Worm (Caenorhabditis elegans) whole organism, young adult: ENCODE data around the gene T28D6.7.

Experiments
- B0019.2 ChIP-seq: fragments of 200-800 bp; sonication (Bioruptor generic); conservative IDR thresholded peaks from 2 replicates; pipeline ENCODE4 v1.3.6; 2022; ENCODE audit warnings: missing genetic modification reagents, missing genetic modification characterization, missing compliant biosample characterization
- F39B2.1 ChIP-seq: fragments of 200-800 bp; sonication (Bioruptor generic); IDR thresholded peaks from 2 replicates; pipeline ENCODE4 v1.3.6; 2022; ENCODE audit warnings: missing genetic modification reagents, missing genetic modification characterization, missing compliant biosample characterization
- K12H6.12 ChIP-seq: fragments of 200-800 bp; sonication (Bioruptor generic); optimal IDR thresholded peaks from 2 replicates; lab custom pipeline; 2018; ENCODE audit warnings: mild to moderate bottlenecking, missing genetic modification characterization, missing compliant biosample characterization
- ama-1 ChIP-seq, 3 experiments: fragments of 150-350 bp in 1 of 3; sonication (generic microtip) in 2 of 3; optimal IDR thresholded peaks; 2 replicates each; lab custom pipeline; 2014 to 2018; ENCODE audit warnings: missing biosample characterization in 2 of 3, missing genetic modification characterization in 2 of 3, missing genetic modification reagents in 2 of 3
- aptf-2 ChIP-seq: fragments of 200-800 bp; sonication (Bioruptor generic); conservative IDR thresholded peaks from 2 replicates; pipeline ENCODE4 v1.3.6; 2022; ENCODE audit warnings: missing genetic modification reagents, missing genetic modification characterization, missing compliant biosample characterization
- ceh-58 ChIP-seq: fragments of 200-800 bp; sonication (Bioruptor generic); IDR thresholded peaks from 2 replicates; pipeline ENCODE4 v1.3.6; 2022; ENCODE audit warnings: missing genetic modification characterization, missing compliant biosample characterization
- efl-1 ChIP-seq: fragments of 150-350 bp; optimal IDR thresholded peaks from 2 replicates; lab custom pipeline; 2014; ENCODE audit warnings: missing biosample characterization, missing genetic modification reagents, missing genetic modification characterization
- mel-28 ChIP-seq: sonication (generic microtip); optimal IDR thresholded peaks from 2 replicates; lab custom pipeline; 2016; ENCODE audit warnings: borderline replicate concordance, mild to moderate bottlenecking, missing genetic modification characterization, missing compliant biosample characterization
- nhr-90 ChIP-seq: sonication (generic microtip); optimal IDR thresholded peaks from 2 replicates; lab custom pipeline; 2016; ENCODE audit warnings: missing genotype, mild to moderate bottlenecking, missing genetic modification characterization, missing compliant biosample characterization
- ztf-22 ChIP-seq: fragments of 200-800 bp; sonication (Bioruptor generic); optimal IDR thresholded peaks from 2 replicates; lab custom pipeline; 2018; ENCODE audit warnings: mild to moderate bottlenecking, missing genetic modification characterization, moderate library complexity, missing compliant biosample characterization

ce11 chrIII:11381922-11382321 is 35.6 kb upstream of the T28D6.7 start, which contains the start of gene subs-4:
- TF ChIP-seq mel-28 (no peak), nhr-90 (tag; lab: Kevin White, UChicago) (no peak), aptf-2 (GFP tag; lab: Robert Waterston, UW) (no peak), F39B2.1 (GFP tag; lab: Robert Waterston, UW) (no peak), ama-1 (optimal IDR thresholded peaks at IDR 0.05; lab: Kevin White, UChicago) (no peak), ama-1 (GFP tag; optimal IDR thresholded peaks at IDR 0.05; lab: Kevin White, UChicago) (no peak), efl-1 (GFP tag; lab: Kevin White, UChicago) (no peak), K12H6.12 (no peak), B0019.2 (GFP tag; lab: Robert Waterston, UW) (no peak), ztf-22 (no peak), ceh-58 (no peak)
